Fruit fly (Drosophila melanogaster): ENCODE data around the gene Cluap1.

The Cluap1 gene

DNA sequence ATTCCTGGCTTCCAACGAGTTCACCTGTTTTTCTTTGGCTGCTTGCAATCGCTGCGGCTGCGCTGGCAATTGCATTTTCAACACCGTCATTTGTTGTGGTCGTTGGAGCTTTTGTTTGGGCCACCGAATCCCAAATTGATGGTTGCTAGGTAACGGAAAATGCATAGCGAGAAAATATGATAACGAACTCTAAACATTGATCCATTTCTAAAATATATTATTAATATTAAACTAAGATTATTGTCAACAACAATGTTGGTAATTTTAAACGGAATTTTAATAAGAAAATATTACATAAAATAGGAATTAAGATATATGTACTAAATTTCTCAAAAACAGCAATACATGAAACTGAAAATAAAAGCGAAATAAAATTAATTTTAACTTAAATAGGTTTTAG, at the start of gene Cluap1:
Cluap1 (minus strand) TSS at position 101 of the 400 bp plus-strand sequence.
- TF ChIP-seq CG33017 (tag; optimal IDR thresholded peaks at IDR 0.05): no peak
- no peak for TF ChIP-seq Crg-1 (GFP tag; optimal IDR thresholded peaks at IDR 0.05)
- no peak for TF ChIP-seq toe (GFP tag; optimal IDR thresholded peaks at IDR 0.05)
- no peak for TF ChIP-seq CG7045 (GFP tag; optimal IDR thresholded peaks at IDR 0.05)
- no peak for TF ChIP-seq tj (GFP tag; optimal IDR thresholded peaks at IDR 0.05)
- TF ChIP-seq CG11617 (GFP tag; optimal IDR thresholded peaks at IDR 0.05): no peak
- TF ChIP-seq CG12768 (GFP tag; optimal IDR thresholded peaks at IDR 0.05): no peak
- TF ChIP-seq CG14711 (tag; optimal IDR thresholded peaks at IDR 0.05): no peak
- no peak for TF ChIP-seq kay (GFP tag; ENCODE audit: borderline replicate concordance)
- no peak for TF ChIP-seq CG7101 (tag; optimal IDR thresholded peaks at IDR 0.05)
- no peak for TF ChIP-seq cnc (optimal IDR thresholded peaks at IDR 0.05)
- TF ChIP-seq Clk (GFP tag; optimal IDR thresholded peaks at IDR 0.05): no peak
- no peak for TF ChIP-seq cic (GFP tag; optimal IDR thresholded peaks at IDR 0.05)

DNA sequence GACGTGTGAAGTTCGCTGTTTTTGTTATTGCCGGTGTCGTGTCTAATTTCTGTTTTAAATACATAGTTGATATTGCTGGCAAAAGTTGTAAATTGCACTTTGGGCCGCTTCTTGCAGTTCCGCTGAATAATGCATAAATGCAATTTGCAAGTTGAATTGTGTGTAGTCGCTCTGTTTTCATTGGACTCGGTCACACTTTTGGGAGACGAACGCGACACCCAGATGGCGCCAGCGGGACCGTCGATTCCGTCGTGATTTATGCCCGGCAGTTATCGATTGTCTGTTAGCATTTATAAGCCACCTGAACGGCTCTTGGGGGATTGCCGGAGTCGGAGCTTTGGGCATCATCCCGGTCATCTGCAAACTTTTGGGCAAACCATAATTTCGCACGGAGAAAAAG, 38.8 kb upstream of the Cluap1 start:
- no peak for TF ChIP-seq tj (GFP tag; optimal IDR thresholded peaks at IDR 0.05)
- TF ChIP-seq cnc (optimal IDR thresholded peaks at IDR 0.05): no peak
- no peak for TF ChIP-seq ovo (GFP tag; optimal IDR thresholded peaks at IDR 0.05)
- no peak for TF ChIP-seq Crg-1 (GFP tag; optimal IDR thresholded peaks at IDR 0.05)
- TF ChIP-seq Hr96 (GFP tag; optimal IDR thresholded peaks at IDR 0.05): no peak
- TF ChIP-seq CG5204 (GFP tag; optimal IDR thresholded peaks at IDR 0.05): no peak
- TF ChIP-seq Clk (GFP tag; optimal IDR thresholded peaks at IDR 0.05): no peak
- no peak for TF ChIP-seq CG7101 (tag; optimal IDR thresholded peaks at IDR 0.05)
- TF ChIP-seq pad (GFP tag; optimal IDR thresholded peaks at IDR 0.05): no peak
- no peak for TF ChIP-seq CG1620 (GFP tag; optimal IDR thresholded peaks at IDR 0.05)
- TF ChIP-seq kay (GFP tag; ENCODE audit: borderline replicate concordance): no peak
- TF ChIP-seq toe (GFP tag; optimal IDR thresholded peaks at IDR 0.05): no peak
- TF ChIP-seq CG14711 (tag; optimal IDR thresholded peaks at IDR 0.05): no peak

DNA sequence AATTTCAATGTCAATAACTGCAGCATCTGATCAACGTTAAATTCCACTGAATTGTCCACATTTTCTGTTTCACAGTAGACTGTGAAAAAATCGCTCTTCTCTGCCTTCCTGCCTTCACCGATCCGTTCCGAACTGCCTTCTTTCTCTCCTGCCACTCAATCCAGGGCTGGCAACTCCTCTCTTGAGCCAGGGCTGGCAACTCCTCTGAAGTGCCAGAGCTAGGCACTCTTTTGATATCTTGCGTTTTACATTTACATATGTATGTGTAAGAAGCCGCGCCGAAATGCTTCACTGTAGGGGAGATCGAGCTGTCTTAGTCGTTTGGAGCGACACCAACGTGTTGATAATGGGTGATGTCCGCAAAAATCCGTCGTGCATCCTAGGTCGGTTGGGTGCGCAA, 31.0 kb upstream of the Cluap1 start:
- TF ChIP-seq tj (GFP tag; optimal IDR thresholded peaks at IDR 0.05) (no peak), CG14711 (tag; optimal IDR thresholded peaks at IDR 0.05) (no peak), CG12768 (GFP tag; optimal IDR thresholded peaks at IDR 0.05) (no peak), CG7045 (GFP tag; optimal IDR thresholded peaks at IDR 0.05) (no peak), CG7101 (tag; optimal IDR thresholded peaks at IDR 0.05) (no peak), ovo (GFP tag; optimal IDR thresholded peaks at IDR 0.05) (no peak), Mnt (GFP tag; optimal IDR thresholded peaks at IDR 0.05) (no peak), cic (GFP tag; optimal IDR thresholded peaks at IDR 0.05) (no peak), Crg-1 (GFP tag; optimal IDR thresholded peaks at IDR 0.05) (no peak), bab1 (GFP tag; optimal IDR thresholded peaks at IDR 0.05) (no peak)

dm6 chrX:22574362-22574761, 30.2 kb upstream of the Cluap1 start:
- TF ChIP-seq tj (GFP tag; optimal IDR thresholded peaks at IDR 0.05) (no peak), CG7045 (GFP tag; optimal IDR thresholded peaks at IDR 0.05) (no peak), CG11617 (GFP tag; optimal IDR thresholded peaks at IDR 0.05) (no peak), cnc (optimal IDR thresholded peaks at IDR 0.05) (no peak), pad (GFP tag; optimal IDR thresholded peaks at IDR 0.05) (no peak), bab1 (GFP tag; optimal IDR thresholded peaks at IDR 0.05) (no peak), Clk (GFP tag; optimal IDR thresholded peaks at IDR 0.05) (no peak), ovo (GFP tag; optimal IDR thresholded peaks at IDR 0.05) (no peak), kay (GFP tag; ENCODE audit: borderline replicate concordance) (no peak), CG33017 (tag; optimal IDR thresholded peaks at IDR 0.05) (no peak), CG1620 (GFP tag; optimal IDR thresholded peaks at IDR 0.05) (no peak), toe (GFP tag; optimal IDR thresholded peaks at IDR 0.05) (no peak), cic (GFP tag; optimal IDR thresholded peaks at IDR 0.05) (no peak), Hr96 (GFP tag; optimal IDR thresholded peaks at IDR 0.05) (no peak), CG12768 (GFP tag; optimal IDR thresholded peaks at IDR 0.05) (no peak), Mnt (GFP tag; optimal IDR thresholded peaks at IDR 0.05) (no peak), CG5204 (GFP tag; optimal IDR thresholded peaks at IDR 0.05) (no peak), CG7101 (tag; optimal IDR thresholded peaks at IDR 0.05) (no peak), Crg-1 (GFP tag; optimal IDR thresholded peaks at IDR 0.05) (no peak), CG14711 (tag; optimal IDR thresholded peaks at IDR 0.05) (no peak)

DNA sequence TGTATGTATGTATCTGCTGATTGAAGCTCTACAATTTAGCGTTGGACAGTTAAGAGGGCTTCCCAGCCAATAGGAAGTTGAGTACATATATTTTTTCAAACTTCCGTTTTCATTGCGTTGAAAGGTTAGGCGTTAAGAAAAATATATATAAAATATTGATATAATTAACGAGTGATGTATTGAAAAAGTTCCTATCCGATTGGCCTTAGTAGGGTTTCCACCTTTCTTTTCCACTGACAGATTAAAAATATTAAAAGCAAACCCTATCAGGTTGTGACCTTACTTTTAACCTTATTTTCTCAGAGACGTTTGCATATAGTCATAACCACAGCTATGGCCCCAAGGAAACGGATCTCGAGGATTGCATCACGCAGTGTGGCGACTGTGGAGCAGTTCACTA, 2.7 kb upstream of the Cluap1 start, which contains the start of gene CG17601:
CG17601 (plus strand) TSS at position 301 of the 400 bp plus-strand sequence.
- TF ChIP-seq CG7045 (GFP tag; optimal IDR thresholded peaks at IDR 0.05) (no peak), cnc (optimal IDR thresholded peaks at IDR 0.05) (no peak), pad (GFP tag; optimal IDR thresholded peaks at IDR 0.05) (no peak), CG1620 (GFP tag; optimal IDR thresholded peaks at IDR 0.05) (no peak), CG11617 (GFP tag; optimal IDR thresholded peaks at IDR 0.05) (no peak), Crg-1 (GFP tag; optimal IDR thresholded peaks at IDR 0.05) (no peak)

DNA sequence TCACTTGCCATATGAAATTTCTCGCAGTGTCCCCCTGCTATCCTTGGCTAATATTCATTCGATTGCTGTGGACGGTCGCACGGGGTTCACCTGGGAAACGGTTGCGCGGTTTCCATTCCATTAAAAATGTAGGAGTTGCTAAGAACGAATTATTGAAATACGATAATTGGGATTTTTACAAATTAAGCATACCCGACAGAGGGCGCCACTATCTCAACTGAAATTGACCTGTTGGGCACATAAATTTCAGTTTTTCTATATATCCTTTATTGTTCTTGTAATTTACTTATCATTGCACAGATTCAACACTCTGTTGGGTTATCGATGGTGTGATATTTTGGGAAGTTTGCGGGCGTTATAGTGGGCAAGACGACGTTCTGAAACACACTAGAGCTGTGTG, 538 bp upstream of the Cluap1 start:
- TF ChIP-seq CG1620 (GFP tag; optimal IDR thresholded peaks at IDR 0.05): no peak
- no peak for TF ChIP-seq Mnt (GFP tag; optimal IDR thresholded peaks at IDR 0.05)
- no peak for TF ChIP-seq tj (GFP tag; optimal IDR thresholded peaks at IDR 0.05)
- TF ChIP-seq Crg-1 (GFP tag; optimal IDR thresholded peaks at IDR 0.05): no peak
- TF ChIP-seq CG7101 (tag; optimal IDR thresholded peaks at IDR 0.05): no peak
- TF ChIP-seq ovo (GFP tag; optimal IDR thresholded peaks at IDR 0.05): no peak
- no peak for TF ChIP-seq pad (GFP tag; optimal IDR thresholded peaks at IDR 0.05)
- no peak for TF ChIP-seq kay (GFP tag; ENCODE audit: borderline replicate concordance)
- no peak for TF ChIP-seq CG7045 (GFP tag; optimal IDR thresholded peaks at IDR 0.05)
- no peak for TF ChIP-seq CG5204 (GFP tag; optimal IDR thresholded peaks at IDR 0.05)
- TF ChIP-seq cnc (optimal IDR thresholded peaks at IDR 0.05): no peak
- TF ChIP-seq CG12768 (GFP tag; optimal IDR thresholded peaks at IDR 0.05): no peak
- no peak for TF ChIP-seq cic (GFP tag; optimal IDR thresholded peaks at IDR 0.05)
- TF ChIP-seq CG33017 (tag; optimal IDR thresholded peaks at IDR 0.05): no peak
- TF ChIP-seq bab1 (GFP tag; optimal IDR thresholded peaks at IDR 0.05): no peak

All from whole organism, adult.